Worm (Caenorhabditis elegans) whole organism, late embryonic: ENCODE measurements around the gene sre-11.

Source experiments
- F13H6.1 ChIP-seq: sonication (generic microtip); optimal IDR thresholded peaks from 2 replicates; lab custom pipeline; 2016; ENCODE audit warnings: missing genetic modification characterization, missing compliant biosample characterization
- Y22D7AL.16 ChIP-seq: sonication (generic microtip); optimal IDR thresholded peaks from 2 replicates; lab custom pipeline; 2016; ENCODE audit warnings: missing genetic modification characterization, missing compliant biosample characterization
- ama-1 ChIP-seq: fragments of 150-350 bp; optimal IDR thresholded peaks from 2 replicates; lab custom pipeline; 2014
- ceh-30 ChIP-seq: fragments of 150-350 bp; optimal IDR thresholded peaks from 2 replicates; lab custom pipeline; 2014; ENCODE audit warnings: missing biosample characterization, missing genetic modification characterization
- ceh-34 ChIP-seq: sonication (generic microtip); optimal IDR thresholded peaks from 2 replicates; lab custom pipeline; 2016; ENCODE audit warnings: mild to moderate bottlenecking, missing genetic modification characterization, missing compliant biosample characterization
- che-1 ChIP-seq: sonication (generic microtip); optimal IDR thresholded peaks from 2 replicates; lab custom pipeline; 2016; ENCODE audit warnings: mild to moderate bottlenecking, missing genetic modification characterization, missing compliant biosample characterization
- dmd-4 ChIP-seq: sonication (generic microtip); optimal IDR thresholded peaks from 2 replicates; lab custom pipeline; 2016; ENCODE audit warnings: borderline replicate concordance, missing genetic modification characterization, missing compliant biosample characterization
- elt-2 ChIP-seq: sonication (generic microtip); optimal IDR thresholded peaks from 2 replicates; lab custom pipeline; 2016; ENCODE audit warnings: missing genetic modification reagents, missing genetic modification characterization, missing compliant biosample characterization
- fkh-10 ChIP-seq: fragments of 150-350 bp; optimal IDR thresholded peaks from 2 replicates; lab custom pipeline; 2014; ENCODE audit warnings: missing biosample characterization, missing genetic modification reagents, missing genetic modification characterization
- gmeb-2 ChIP-seq: sonication (generic microtip); optimal IDR thresholded peaks from 2 replicates; lab custom pipeline; 2016; ENCODE audit warnings: missing genetic modification characterization, inconsistent platforms, missing compliant biosample characterization
- hlh-13 ChIP-seq: fragments of 200-800 bp; sonication (Bioruptor generic); optimal IDR thresholded peaks from 2 replicates; lab custom pipeline; 2018; ENCODE audit warnings: mild to moderate bottlenecking, missing genetic modification characterization, missing compliant biosample characterization
- hlh-15 ChIP-seq: sonication (generic microtip); optimal IDR thresholded peaks from 2 replicates; lab custom pipeline; 2016; ENCODE audit warnings: missing genetic modification characterization, missing compliant biosample characterization
- hlh-6 ChIP-seq: sonication (generic microtip); optimal IDR thresholded peaks from 2 replicates; lab custom pipeline; 2016; ENCODE audit warnings: missing genotype, missing genetic modification characterization, missing compliant biosample characterization
- lin-11 ChIP-seq: fragments of 200-800 bp; sonication (Bioruptor generic); optimal IDR thresholded peaks from 2 replicates; lab custom pipeline; 2018; ENCODE audit warnings: mild to moderate bottlenecking, missing genetic modification characterization, missing compliant biosample characterization
- madf-2 ChIP-seq: sonication (generic microtip); optimal IDR thresholded peaks from 2 replicates; lab custom pipeline; 2017; ENCODE audit warnings: missing genetic modification characterization, missing compliant biosample characterization
- nfya-1 ChIP-seq: sonication (generic microtip); optimal IDR thresholded peaks from 2 replicates; lab custom pipeline; 2017; ENCODE audit warnings: missing genetic modification characterization, mild to moderate bottlenecking, missing compliant biosample characterization, antibody characterized with exemption, moderate library complexity
- nhr-11 ChIP-seq: fragments of 150-350 bp; optimal IDR thresholded peaks from 2 replicates; lab custom pipeline; 2014; ENCODE audit warnings: missing biosample characterization, missing genetic modification characterization
- odd-2 ChIP-seq: sonication (generic microtip); optimal IDR thresholded peaks from 2 replicates; lab custom pipeline; 2017; ENCODE audit warnings: antibody characterized with exemption, mild to moderate bottlenecking, missing genetic modification characterization, missing compliant biosample characterization
- pag-3 ChIP-seq: sonication (generic microtip); optimal IDR thresholded peaks from 2 replicates; lab custom pipeline; 2016; ENCODE audit warnings: missing compliant biosample characterization, missing genetic modification characterization, borderline replicate concordance
- pax-1 ChIP-seq: fragments of 150-350 bp; optimal IDR thresholded peaks from 2 replicates; lab custom pipeline; 2014; ENCODE audit warnings: missing biosample characterization, missing genetic modification characterization
- pha-2 ChIP-seq: sonication (generic microtip); optimal IDR thresholded peaks from 2 replicates; lab custom pipeline; 2017; ENCODE audit warnings: mild to moderate bottlenecking, missing genetic modification characterization, missing compliant biosample characterization
- pha-4 ChIP-seq: fragments of 150-350 bp; optimal IDR thresholded peaks from 2 replicates; lab custom pipeline; 2018; ENCODE audit warnings: missing biosample characterization, missing genetic modification reagents, missing genetic modification characterization
- pqm-1 ChIP-seq: sonication (generic microtip); optimal IDR thresholded peaks from 2 replicates; lab custom pipeline; 2016; ENCODE audit warnings: missing genetic modification characterization, missing compliant biosample characterization
- pros-1 ChIP-seq: fragments of 150-350 bp; optimal IDR thresholded peaks from 2 replicates; lab custom pipeline; 2014; ENCODE audit warnings: missing biosample characterization, missing genetic modification reagents, missing genetic modification characterization
- ref-2 ChIP-seq: sonication (generic microtip); optimal IDR thresholded peaks from 2 replicates; lab custom pipeline; 2016; ENCODE audit warnings: missing genetic modification characterization, missing compliant biosample characterization
- sox-2 ChIP-seq: fragments of 200-800 bp; sonication (Bioruptor generic); IDR thresholded peaks from 2 replicates; pipeline ENCODE4 v1.3.6; 2022; ENCODE audit warnings: missing genetic modification reagents, missing genetic modification characterization, missing compliant biosample characterization
- tbx-7 ChIP-seq: sonication (generic microtip); optimal IDR thresholded peaks from 2 replicates; lab custom pipeline; 2016; ENCODE audit warnings: missing genotype, missing genetic modification characterization, missing compliant biosample characterization
- ztf-16 ChIP-seq: sonication (generic microtip); optimal IDR thresholded peaks from 2 replicates; lab custom pipeline; 2017; ENCODE audit warnings: missing genetic modification characterization, missing compliant biosample characterization

The sre-11 gene

DNA sequence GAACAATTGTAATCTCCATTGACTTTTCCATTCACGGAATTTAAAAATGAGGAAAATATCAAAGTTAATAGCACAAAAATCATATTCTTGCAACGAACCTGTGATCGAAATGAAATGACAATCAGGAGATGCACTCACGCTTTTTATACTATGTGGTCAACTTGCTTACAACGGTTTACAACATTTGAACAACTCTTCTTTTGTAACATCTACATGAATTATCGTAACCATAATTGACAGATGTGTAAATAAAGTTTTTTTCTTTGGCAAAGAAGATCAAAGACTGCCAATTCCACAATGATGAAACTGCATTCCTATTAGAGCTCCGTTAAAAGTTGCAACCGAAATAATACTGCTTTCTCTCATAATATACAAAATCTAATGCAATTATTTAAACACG, 44.0 kb downstream of the sre-11 start, which contains the start of gene F07C4.10:
Gene F07C4.10 (minus strand): TSS at position 101 of the 400 bp plus-strand sequence.
- TF ChIP-seq pha-4 (tag; lab: Kevin White, UChicago) (no peak), hlh-15 (no peak), sox-2 (GFP tag; lab: Robert Waterston, UW) (no peak), ztf-16 (no peak), ref-2 (tag; lab: Kevin White, UChicago) (no peak), odd-2 (tag; lab: Kevin White, UChicago) (no peak), che-1 (tag; lab: Kevin White, UChicago) (no peak), tbx-7 (no peak)

DNA sequence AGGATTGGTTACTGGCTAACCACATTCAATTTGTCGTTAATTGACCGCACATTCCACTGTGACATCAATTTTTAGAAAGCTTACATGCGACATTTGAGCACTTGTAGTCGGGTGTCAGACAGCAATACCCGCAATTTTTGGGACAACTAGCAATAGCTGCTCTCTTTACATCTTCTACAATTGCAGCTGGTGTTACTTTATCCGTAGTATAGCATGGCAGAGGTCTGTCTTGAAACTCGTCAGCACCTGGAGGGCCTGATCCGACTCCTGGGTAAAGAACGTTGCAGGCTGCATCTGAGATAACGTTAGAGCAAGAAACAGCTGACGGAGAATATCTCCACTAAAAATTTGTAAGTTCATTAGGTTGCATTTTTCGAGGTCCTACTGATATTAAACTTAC, 44.4 kb downstream of the sre-11 start:
- TF ChIP-seq fkh-10 (no peak), madf-2 (no peak), pha-2 (no peak), pax-1 (no peak)

DNA sequence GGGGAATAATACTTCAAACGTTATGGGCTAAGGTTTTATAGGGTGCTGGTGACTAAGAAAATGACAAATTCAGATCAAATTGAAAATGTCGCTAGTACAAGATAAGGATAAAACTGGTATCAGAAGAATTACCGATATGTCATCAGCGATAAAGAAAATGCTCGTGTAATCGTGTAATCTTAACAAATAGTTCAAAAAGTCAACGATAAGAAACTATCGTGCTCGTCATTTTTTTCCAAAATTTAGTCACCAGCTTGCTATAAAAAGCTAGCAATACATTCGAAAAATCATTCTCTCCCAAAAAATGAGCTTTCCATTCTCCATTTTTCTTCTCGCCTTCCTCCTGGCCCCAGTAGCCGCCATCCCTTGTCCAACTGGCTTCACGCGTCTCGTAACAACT, 46.0 kb downstream of the sre-11 start, which contains the start of gene clec-45:
Gene clec-45 (plus strand): TSS at position 301 of the 400 bp plus-strand sequence.
- TF ChIP-seq Y22D7AL.16 (no peak), sox-2 (GFP tag; lab: Robert Waterston, UW) (no peak), nhr-11 (tag; lab: Kevin White, UChicago) (no peak), ceh-34 (tag; lab: Kevin White, UChicago) (no peak), hlh-6 (no peak), pag-3 (no peak)

DNA sequence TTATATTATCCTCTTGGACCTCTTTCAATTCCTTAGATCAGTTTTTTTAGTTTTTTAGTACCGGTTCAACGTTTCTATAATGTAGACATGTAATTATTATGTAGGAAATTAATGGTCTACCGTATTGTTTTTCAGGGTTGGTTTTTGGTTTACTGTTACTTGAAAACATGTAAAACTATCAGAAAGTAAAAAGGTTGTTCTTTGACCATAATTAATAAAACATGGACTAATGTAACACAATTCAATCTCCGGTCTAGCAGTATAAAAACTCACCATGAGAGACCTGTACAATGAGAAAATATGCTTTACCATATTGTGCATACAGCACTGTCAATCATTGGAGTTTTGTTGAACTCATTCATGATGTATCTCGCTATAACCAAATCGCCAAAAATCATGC, 48.3 kb downstream of the sre-11 start, which contains the start of gene srd-29:
Gene srd-29 (plus strand): TSS at position 301 of the 400 bp plus-strand sequence.
- TF ChIP-seq gmeb-2 (tag; lab: Kevin White, UChicago) (no peak), ref-2 (tag; lab: Kevin White, UChicago) (no peak)
- TF ChIP-seq, all 69 proteins: peak for 0

DNA sequence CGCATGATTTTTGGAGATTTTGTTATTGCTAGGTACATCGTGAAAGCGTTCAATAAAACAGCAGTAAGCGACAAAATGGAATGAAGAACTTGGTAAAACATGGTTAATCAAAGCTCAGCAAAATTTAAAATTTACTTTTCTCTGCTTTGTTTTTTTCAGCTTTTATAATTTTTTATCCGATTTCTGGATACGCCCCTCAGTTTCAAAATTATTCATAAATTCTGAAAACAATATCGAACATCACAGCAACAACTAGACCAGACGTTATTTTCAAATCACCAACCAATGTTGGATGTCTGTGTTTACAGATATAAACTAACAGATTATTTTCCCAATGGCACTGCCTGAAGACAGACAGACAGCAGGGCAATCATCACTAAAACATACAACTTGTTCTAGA, 49.1 kb downstream of the sre-11 start, which contains the start of gene srd-31:
Gene srd-31 (minus strand): TSS at position 101 of the 400 bp plus-strand sequence.
- TF ChIP-seq ceh-30 (tag; lab: Kevin White, UChicago): no peak
- TF ChIP-seq pqm-1: no peak
- TF ChIP-seq F13H6.1 (tag; lab: Kevin White, UChicago): no peak
- no peak for TF ChIP-seq lin-11 (tag; lab: Kevin White, UChicago)
- no peak for TF ChIP-seq elt-2
- no peak for TF ChIP-seq pros-1
- TF ChIP-seq hlh-13 (GFP tag; lab: Kevin White, UChicago): no peak
- TF ChIP-seq nhr-11 (tag; lab: Kevin White, UChicago): no peak
- no peak for TF ChIP-seq ama-1
- no peak for TF ChIP-seq nfya-1
- TF ChIP-seq pha-4 (tag; lab: Kevin White, UChicago): no peak
- no peak for TF ChIP-seq dmd-4 (tag; lab: Kevin White, UChicago)
